Fruit fly (Drosophila melanogaster) whole organism, adult: Measurements from ENCODE around the gene CG17681.

Experiments used
- CG11617 ChIP-seq: fragments of 200-800 bp; sonication (Bioruptor generic); optimal IDR thresholded peaks from 2 replicates; lab custom pipeline; 2017; ENCODE audit warnings: mild to moderate bottlenecking, missing biosample characterization, missing genetic modification reagents, missing genetic modification characterization
- CG12768 ChIP-seq: fragments of 200-800 bp; sonication (Bioruptor generic); optimal IDR thresholded peaks from 2 replicates; lab custom pipeline; 2017; ENCODE audit warnings: missing biosample characterization, missing genetic modification characterization, mild to moderate bottlenecking, moderate library complexity, missing genetic modification reagents
- CG14711 ChIP-seq: fragments of 200-800 bp; sonication (Bioruptor generic); optimal IDR thresholded peaks from 2 replicates; lab custom pipeline; 2018; ENCODE audit warnings: missing biosample characterization, mild to moderate bottlenecking, missing genetic modification characterization, moderate library complexity
- CG1620 ChIP-seq: fragments of 200-800 bp; sonication (Bioruptor generic); optimal IDR thresholded peaks from 2 replicates; lab custom pipeline; 2016; ENCODE audit warnings: missing biosample characterization, missing genetic modification characterization
- CG33017 ChIP-seq: fragments of 200-800 bp; sonication (Bioruptor generic); optimal IDR thresholded peaks from 2 replicates; lab custom pipeline; 2018; ENCODE audit warnings: missing biosample characterization, mild to moderate bottlenecking, missing genetic modification characterization, moderate library complexity
- CG5204 ChIP-seq: fragments of 200-800 bp; sonication (Bioruptor generic); optimal IDR thresholded peaks from 2 replicates; lab custom pipeline; 2016; ENCODE audit warnings: missing biosample characterization, missing genetic modification characterization
- CG7045 ChIP-seq: fragments of 200-800 bp; sonication (Bioruptor generic); optimal IDR thresholded peaks from 2 replicates; lab custom pipeline; 2017; ENCODE audit warnings: missing biosample characterization, mild to moderate bottlenecking, missing genetic modification characterization
- CG7101 ChIP-seq: fragments of 200-800 bp; sonication (Bioruptor generic); optimal IDR thresholded peaks from 2 replicates; lab custom pipeline; 2018; ENCODE audit warnings: missing biosample characterization, mild to moderate bottlenecking, missing genetic modification characterization, moderate library complexity
- Clk ChIP-seq: fragments of 200-800 bp; sonication (Bioruptor generic); optimal IDR thresholded peaks from 2 replicates; lab custom pipeline; 2017; ENCODE audit warnings: missing biosample characterization, missing genetic modification characterization
- Crg-1 ChIP-seq: fragments of 200-800 bp; sonication (Bioruptor generic); optimal IDR thresholded peaks from 2 replicates; lab custom pipeline; 2016; ENCODE audit warnings: missing biosample characterization, missing genetic modification characterization
- Hr96 ChIP-seq: fragments of 200-800 bp; sonication (Bioruptor generic); optimal IDR thresholded peaks from 2 replicates; lab custom pipeline; 2016; ENCODE audit warnings: missing biosample characterization, missing genetic modification characterization
- Mnt ChIP-seq: fragments of 200-800 bp; sonication (Bioruptor generic); optimal IDR thresholded peaks from 2 replicates; lab custom pipeline; 2016; ENCODE audit warnings: missing biosample characterization, mild to moderate bottlenecking, missing genetic modification characterization
- bab1 ChIP-seq: fragments of 200-800 bp; sonication (Bioruptor generic); optimal IDR thresholded peaks from 3 replicates; lab custom pipeline; 2019; ENCODE audit warnings: missing biosample characterization, mild to moderate bottlenecking, missing genetic modification characterization, moderate library complexity
- cic ChIP-seq: fragments of 200-800 bp; sonication (Bioruptor generic); optimal IDR thresholded peaks from 2 replicates; lab custom pipeline; 2017; ENCODE audit warnings: missing biosample characterization, mild to moderate bottlenecking, missing genetic modification characterization, moderate library complexity
- cnc ChIP-seq, 2 experiments: fragments of >200 bp; optimal IDR thresholded peaks; 2 replicates each; lab custom pipeline; 2017
- kay ChIP-seq: fragments of 200-800 bp; sonication (Bioruptor generic); peaks from one replicate; lab custom pipeline; 2016; ENCODE audit warnings: missing biosample characterization, missing genetic modification characterization, borderline replicate concordance
- ovo ChIP-seq: fragments of 200-800 bp; sonication (Bioruptor generic); optimal IDR thresholded peaks from 2 replicates; lab custom pipeline; 2016; ENCODE audit warnings: missing biosample characterization, missing genetic modification characterization
- pad ChIP-seq: fragments of 200-800 bp; sonication (Bioruptor generic); optimal IDR thresholded peaks from 3 replicates; lab custom pipeline; 2017; ENCODE audit warnings: missing biosample characterization, missing genetic modification characterization, mild to moderate bottlenecking, moderate library complexity, missing genetic modification reagents
- tj ChIP-seq: fragments of 200-800 bp; sonication (Bioruptor generic); optimal IDR thresholded peaks from 3 replicates; lab custom pipeline; 2017; ENCODE audit warnings: missing biosample characterization, mild to moderate bottlenecking, missing genetic modification characterization, moderate library complexity
- toe ChIP-seq: fragments of 200-800 bp; sonication (Bioruptor generic); optimal IDR thresholded peaks from 2 replicates; lab custom pipeline; 2016; ENCODE audit warnings: missing biosample characterization, missing genetic modification characterization

The CG17681 gene

DNA sequence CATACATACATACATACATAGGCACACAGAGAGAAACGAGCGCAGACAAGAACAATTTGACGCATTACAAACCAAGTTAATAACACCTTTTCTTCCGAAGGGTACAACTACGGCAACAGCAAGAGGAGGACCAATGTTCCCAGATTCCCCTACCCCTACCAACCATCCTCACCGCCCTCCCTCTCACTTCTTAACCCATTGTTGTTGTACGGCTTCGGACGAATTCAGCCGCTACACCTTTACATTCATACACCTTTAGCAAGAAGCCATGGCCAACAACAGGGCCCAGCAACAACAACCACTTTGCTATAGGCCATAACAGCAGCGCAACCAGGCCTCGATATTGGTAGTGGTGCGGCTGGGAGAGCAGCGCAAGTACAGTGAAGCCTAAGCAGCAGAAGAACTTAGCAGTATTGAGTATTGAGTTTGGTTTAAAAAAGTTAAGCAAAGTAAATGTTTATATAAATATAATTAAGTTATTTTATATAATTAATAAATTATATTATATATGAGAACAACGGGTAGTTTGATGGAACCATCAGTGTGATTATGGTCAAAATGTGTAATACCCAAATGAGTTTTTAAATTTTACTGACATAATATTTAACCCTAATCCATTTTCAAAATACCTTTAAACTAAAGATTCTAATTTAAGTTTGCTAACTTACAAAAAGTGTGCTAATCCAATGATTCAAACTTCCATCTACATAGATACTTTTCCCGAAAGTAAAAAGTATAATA lies 2.4 kb upstream of the CG17681 start:
- TF ChIP-seq kay (GFP tag; lab: Kevin White, UChicago) = peak; percentile 31
- no peak for TF ChIP-seq CG7101 (tag; lab: Kevin White, UChicago)
- peak; percentile 22 for TF ChIP-seq cic (GFP tag; lab: Kevin White, UChicago)
- no peak for TF ChIP-seq CG5204 (GFP tag; lab: Kevin White, UChicago)
- TF ChIP-seq CG7045 (GFP tag; lab: Kevin White, UChicago) = no peak
- no peak for TF ChIP-seq cnc (optimal IDR thresholded peaks at IDR 0.05; lab: Kevin White, UChicago)
- TF ChIP-seq tj = peak; percentile 7

DNA sequence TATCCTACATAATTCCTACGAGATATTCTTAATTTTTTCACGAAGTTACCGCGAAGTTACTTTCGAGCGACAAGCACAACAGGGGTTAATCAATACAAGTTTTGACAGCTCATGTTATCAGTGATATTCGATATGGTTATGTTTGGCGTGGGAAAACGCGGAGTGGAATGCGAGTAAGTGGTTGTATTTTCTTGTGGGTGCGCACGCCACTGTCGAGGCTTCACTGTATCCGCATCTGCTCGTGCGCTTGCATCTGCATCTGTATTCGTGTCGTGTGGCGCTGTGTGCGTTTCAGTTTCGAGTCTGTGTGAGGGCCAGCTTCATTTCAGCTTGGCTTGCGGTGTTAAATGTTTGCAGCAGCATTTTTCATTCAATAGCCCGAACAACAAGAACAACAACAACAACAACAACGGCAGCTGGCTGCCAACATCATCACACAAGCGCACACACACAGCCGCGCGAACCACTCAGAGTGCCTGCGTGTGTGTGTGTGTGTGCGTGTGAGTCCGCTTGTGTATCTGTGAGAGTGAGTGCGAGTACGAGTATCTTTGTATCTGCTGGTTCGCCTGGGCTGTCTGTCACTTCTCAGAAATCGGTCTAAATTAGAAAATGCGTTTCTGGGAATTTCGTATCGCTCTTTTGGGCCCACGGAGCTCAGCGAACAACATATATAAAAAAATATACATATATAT lies 1.6 kb upstream of the CG17681 start:
- TF ChIP-seq CG1620 (GFP tag; lab: Kevin White, UChicago) (no peak), cic (GFP tag; lab: Kevin White, UChicago) (peak; percentile 90), CG5204 (GFP tag; lab: Kevin White, UChicago) (peak; percentile 64), toe (peak; percentile 55), CG7045 (GFP tag; lab: Kevin White, UChicago) (peak; percentile 35), tj (peak; percentile 93)

DNA sequence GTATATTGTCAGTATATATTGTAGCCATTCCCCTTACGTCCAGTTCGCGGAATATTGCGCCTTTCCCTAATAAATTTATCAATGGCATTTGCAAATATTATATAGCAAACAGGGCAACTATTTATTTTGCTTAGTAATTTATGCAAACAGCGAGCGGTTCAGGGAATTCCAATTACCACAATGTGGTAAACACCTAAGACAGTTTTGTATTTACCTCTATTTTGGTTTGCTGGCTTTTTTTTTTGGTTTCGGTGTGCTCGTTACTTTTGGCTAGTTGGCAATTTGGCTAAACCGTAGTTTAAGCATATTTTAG lies 1.1 kb upstream of the CG17681 start:
- no peak for TF ChIP-seq bab1 (GFP tag; lab: Kevin White, UChicago)
- no peak for TF ChIP-seq tj
- no peak for TF ChIP-seq Clk (GFP tag; lab: Kevin White, UChicago)
- TF ChIP-seq CG7045 (GFP tag; lab: Kevin White, UChicago) = no peak
- peak; percentile 20 for TF ChIP-seq CG11617 (GFP tag; lab: Kevin White, UChicago)
- no peak for TF ChIP-seq CG33017 (tag; lab: Kevin White, UChicago)
- peak; percentile 25 for TF ChIP-seq CG7101 (tag; lab: Kevin White, UChicago)
- TF ChIP-seq CG14711 (tag; lab: Kevin White, UChicago) = no peak
- no peak for TF ChIP-seq CG12768 (GFP tag; lab: Kevin White, UChicago)
- TF ChIP-seq Crg-1 (GFP tag; lab: Kevin White, UChicago) = peak; percentile 22
- TF ChIP-seq CG1620 (GFP tag; lab: Kevin White, UChicago) = peak; percentile 31
- no peak for TF ChIP-seq cic (GFP tag; lab: Kevin White, UChicago)
- no peak for TF ChIP-seq CG5204 (GFP tag; lab: Kevin White, UChicago)
- no peak for TF ChIP-seq Mnt (GFP tag; lab: Kevin White, UChicago)
- TF ChIP-seq cnc (optimal IDR thresholded peaks at IDR 0.05; lab: Kevin White, UChicago) = no peak
- TF ChIP-seq Hr96 (GFP tag; lab: Kevin White, UChicago) = no peak
- TF ChIP-seq ovo (GFP tag; lab: Kevin White, UChicago) = peak; percentile 70
- TF ChIP-seq toe = no peak
- TF ChIP-seq kay (GFP tag; lab: Kevin White, UChicago) = no peak
- TF ChIP-seq pad (GFP tag; lab: Kevin White, UChicago) = no peak

DNA sequence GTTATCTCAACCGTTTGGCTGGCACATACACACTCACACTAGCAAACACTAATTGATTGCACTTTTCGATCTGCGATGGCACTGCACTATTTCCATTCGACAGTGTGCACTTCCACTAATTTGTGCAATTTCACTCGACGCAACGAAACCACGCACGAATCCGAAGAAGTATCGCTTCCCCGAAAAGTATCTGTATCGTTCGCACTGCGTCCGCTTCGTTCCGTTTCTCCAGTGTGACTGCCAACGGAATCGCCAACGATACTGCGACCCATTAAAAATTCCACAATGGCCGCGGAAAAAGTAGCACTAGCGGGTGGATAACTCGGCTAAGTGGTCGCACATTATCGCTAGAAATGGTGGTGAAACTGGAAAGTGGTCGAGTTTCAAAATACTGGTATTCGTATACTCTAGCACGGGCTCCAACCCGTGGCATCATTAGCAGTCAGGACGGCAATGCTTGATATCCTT lies 717 bp upstream of the CG17681 start, which contains the start of gene Socs36E:
Gene Socs36E (minus strand): TSS at position 246 of the 468 bp plus-strand sequence.
- peak; percentile 34 for TF ChIP-seq CG1620 (GFP tag; lab: Kevin White, UChicago)
- peak; percentile 8 for TF ChIP-seq CG33017 (tag; lab: Kevin White, UChicago)
- no peak for TF ChIP-seq ovo (GFP tag; lab: Kevin White, UChicago)
- TF ChIP-seq Crg-1 (GFP tag; lab: Kevin White, UChicago) = no peak
- TF ChIP-seq CG7101 (tag; lab: Kevin White, UChicago) = no peak
- no peak for TF ChIP-seq Clk (GFP tag; lab: Kevin White, UChicago)
- TF ChIP-seq Mnt (GFP tag; lab: Kevin White, UChicago) = peak; percentile 57
- TF ChIP-seq CG7045 (GFP tag; lab: Kevin White, UChicago) = no peak
- peak; percentile 41 for TF ChIP-seq bab1 (GFP tag; lab: Kevin White, UChicago)
- TF ChIP-seq CG5204 (GFP tag; lab: Kevin White, UChicago) = no peak
- no peak for TF ChIP-seq pad (GFP tag; lab: Kevin White, UChicago)
- no peak for TF ChIP-seq CG11617 (GFP tag; lab: Kevin White, UChicago)
- peak; percentile 79 for TF ChIP-seq tj
- no peak for TF ChIP-seq CG12768 (GFP tag; lab: Kevin White, UChicago)
- TF ChIP-seq Hr96 (GFP tag; lab: Kevin White, UChicago) = no peak
- peak; percentile 26 for TF ChIP-seq cic (GFP tag; lab: Kevin White, UChicago)

DNA sequence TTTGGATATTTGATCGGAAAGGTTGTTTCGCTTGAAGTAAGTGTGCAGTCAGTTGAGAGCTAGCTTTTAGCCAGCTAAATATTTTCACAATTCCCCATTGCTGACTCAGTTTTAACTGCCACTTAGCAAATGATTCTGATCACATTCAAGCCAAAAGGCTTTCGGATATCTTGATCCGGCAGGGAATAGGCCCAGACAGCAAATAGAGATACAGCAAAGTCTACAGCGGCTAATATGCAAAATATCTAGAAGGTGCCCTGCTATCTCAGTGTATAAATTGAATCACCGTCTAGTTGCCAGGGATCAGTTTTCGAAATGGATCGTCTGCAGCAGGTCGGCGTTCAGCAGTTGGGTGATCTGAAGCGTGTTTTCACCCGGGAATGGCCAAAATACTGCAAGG lies 1.6 kb downstream of the CG17681 start, which contains the start of gene CG15155:
Gene CG15155 (plus strand): TSS at position 301 of the 400 bp plus-strand sequence.
- TF ChIP-seq CG1620 (GFP tag; lab: Kevin White, UChicago) = no peak
- no peak for TF ChIP-seq cic (GFP tag; lab: Kevin White, UChicago)
- no peak for TF ChIP-seq kay (GFP tag; lab: Kevin White, UChicago)
- TF ChIP-seq toe = no peak

DNA sequence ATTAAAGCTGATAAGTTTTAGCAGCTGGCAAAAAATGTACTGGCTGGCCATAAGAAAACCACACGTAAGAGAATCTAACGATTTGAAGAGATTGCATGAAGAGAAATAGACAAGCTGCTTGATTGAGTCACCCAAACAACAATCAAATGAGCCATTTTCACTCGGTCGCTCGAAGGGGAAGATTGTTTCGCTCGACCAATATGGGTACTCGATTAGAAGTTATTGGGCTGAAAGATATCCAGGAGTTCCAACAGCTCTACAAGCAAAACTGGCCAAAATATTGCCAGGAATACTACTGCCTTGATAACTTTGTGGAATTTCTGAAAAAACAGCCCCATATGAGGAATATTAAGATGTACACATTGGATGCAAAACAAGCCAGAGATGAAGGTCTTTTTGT lies 3.0 kb downstream of the CG17681 start, which contains the start of gene CG5783:
Gene CG5783 (plus strand): TSS at position 167 of the 400 bp plus-strand sequence.
- TF ChIP-seq Hr96 (GFP tag; lab: Kevin White, UChicago) (no peak), kay (GFP tag; lab: Kevin White, UChicago) (no peak), pad (GFP tag; lab: Kevin White, UChicago) (peak; percentile 89), CG14711 (tag; lab: Kevin White, UChicago) (no peak), CG11617 (GFP tag; lab: Kevin White, UChicago) (no peak), CG1620 (GFP tag; lab: Kevin White, UChicago) (no peak)
